Fruit fly (Drosophila melanogaster): Measurements from ENCODE around the gene SF1.

Gene SF1

DNA sequence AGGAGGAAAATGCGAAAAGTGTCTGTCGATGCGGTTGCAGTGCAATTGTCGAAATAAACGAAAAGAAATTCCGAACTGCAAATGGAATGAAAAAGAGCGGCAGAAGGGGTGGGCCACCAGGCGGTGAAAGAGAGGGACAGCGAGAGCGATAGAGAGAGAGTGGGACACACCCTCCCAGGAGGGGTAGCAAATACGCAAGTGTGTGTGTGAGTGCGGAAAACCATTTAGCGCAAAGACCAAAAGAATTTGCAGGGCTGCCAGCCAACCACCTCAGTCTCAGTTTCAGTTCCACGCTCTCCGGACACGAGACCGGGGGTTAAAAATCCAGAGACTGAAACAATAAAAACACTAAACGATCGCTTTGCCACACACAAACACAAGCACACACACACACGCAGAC lies 18.4 kb downstream of the SF1 start, which contains the start of gene Hmx (continued):
- TF ChIP-seq CG2889 (GFP tag; IDR thresholded peaks at IDR 0.05) (no peak), CG2120 (GFP tag; optimal IDR thresholded peaks at IDR 0.05) (no peak), BEAF-32 (GFP tag; optimal IDR thresholded peaks at IDR 0.05) (no peak), Rfx (GFP tag; IDR thresholded peaks at IDR 0.05) (no peak), Trl (optimal IDR thresholded peaks at IDR 0.05) (peak; percentile 55 to 71), Trl (GFP tag; optimal IDR thresholded peaks at IDR 0.05) (no peak), CG4404 (GFP tag; IDR thresholded peaks at IDR 0.05) (no peak), cwo (GFP tag; optimal IDR thresholded peaks at IDR 0.05) (no peak), B-H1 (GFP tag; IDR thresholded peaks at IDR 0.05) (no peak), dati (GFP tag; IDR thresholded peaks at IDR 0.05) (no peak), CG12219 (GFP tag; optimal IDR thresholded peaks at IDR 0.05) (no peak), pfk (GFP tag; optimal IDR thresholded peaks at IDR 0.05) (peak; percentile 57), gcm (GFP tag; optimal IDR thresholded peaks at IDR 0.05) (no peak), C15 (GFP tag; IDR thresholded peaks at IDR 0.05) (no peak), tll (GFP tag; optimal IDR thresholded peaks at IDR 0.05) (no peak), CG1832 (GFP tag; optimal IDR thresholded peaks at IDR 0.05) (peak; percentile 52), CG2199 (GFP tag; IDR thresholded peaks at IDR 0.05) (peak; percentile 17; the same call in 1 of the 3 replicates), gsb (GFP tag; IDR thresholded peaks at IDR 0.05) (no peak), az2 (GFP tag; optimal IDR thresholded peaks at IDR 0.05) (no peak), CG3847 (GFP tag; IDR thresholded peaks at IDR 0.05) (no peak), CG10431 (GFP tag; optimal IDR thresholded peaks at IDR 0.05) (no peak), Deaf1 (tag; optimal IDR thresholded peaks at IDR 0.05) (no peak), sima (GFP tag; optimal IDR thresholded peaks at IDR 0.05) (no peak), CG1603 (tag; optimal IDR thresholded peaks at IDR 0.05) (no peak), H2.0 (GFP tag; IDR thresholded peaks at IDR 0.05) (no peak), hth (optimal IDR thresholded peaks at IDR 0.05) (no peak), CG17385 (GFP tag; optimal IDR thresholded peaks at IDR 0.05) (no peak), CG4328 (GFP tag; optimal IDR thresholded peaks at IDR 0.05) (no peak), Sry-β (GFP tag; optimal IDR thresholded peaks at IDR 0.05) (no peak), gt (GFP tag; IDR thresholded peaks at IDR 0.05) (no peak), CG11093 (GFP tag; IDR thresholded peaks at IDR 0.05) (no peak), cg (GFP tag; optimal IDR thresholded peaks at IDR 0.05) (peak; percentile 79), CG11398 (GFP tag; optimal IDR thresholded peaks at IDR 0.05) (no peak), btn (GFP tag; optimal IDR thresholded peaks at IDR 0.05) (no peak), Hand (GFP tag; optimal IDR thresholded peaks at IDR 0.05) (no peak), ac (GFP tag; optimal IDR thresholded peaks at IDR 0.05) (no peak), dan (GFP tag; IDR thresholded peaks at IDR 0.05) (no peak), CG18011 (GFP tag; optimal IDR thresholded peaks at IDR 0.05) (no peak), sc (optimal IDR thresholded peaks at IDR 0.05) (no peak), sc (GFP tag; optimal IDR thresholded peaks at IDR 0.05) (no peak), CG1233 (GFP tag; optimal IDR thresholded peaks at IDR 0.05) (no peak), lilli (GFP tag; optimal IDR thresholded peaks at IDR 0.05) (no peak), HmgZ (tag; optimal IDR thresholded peaks at IDR 0.05) (no peak), lbe (GFP tag; optimal IDR thresholded peaks at IDR 0.05) (no peak), BtbVII (GFP tag; optimal IDR thresholded peaks at IDR 0.05) (no peak), zfh2 (GFP tag; optimal IDR thresholded peaks at IDR 0.05) (no peak), cad (GFP tag; optimal IDR thresholded peaks at IDR 0.05) (peak; percentile 8), usp (GFP tag; optimal IDR thresholded peaks at IDR 0.05) (no peak), CG4730 (GFP tag; IDR thresholded peaks at IDR 0.05) (no peak), CG5953 (GFP tag; IDR thresholded peaks at IDR 0.05) (no peak), Taf1 (GFP tag; IDR thresholded peaks at IDR 0.05) (no peak), seq (GFP tag; IDR thresholded peaks at IDR 0.05) (peak; percentile 91), fd64A (GFP tag; optimal IDR thresholded peaks at IDR 0.05) (no peak), fru (optimal IDR thresholded peaks at IDR 0.05) (no peak)
